Fruit fly (Drosophila melanogaster) whole organism, embryonic: ENCODE results near the gene mxt.

Experiments
- CG10209 ChIP-seq: fragments of 200-800 bp; sonication (Bioruptor generic); optimal IDR thresholded peaks from 3 replicates; lab custom pipeline; 2017; ENCODE audit warnings: missing biosample characterization, mild to moderate bottlenecking, missing genetic modification characterization, missing genetic modification reagents
- CG10274 ChIP-seq: fragments of 200-800 bp; sonication (Bioruptor generic); optimal IDR thresholded peaks from 3 replicates; lab custom pipeline; 2017; ENCODE audit warnings: missing biosample characterization, mild to moderate bottlenecking, missing genetic modification characterization
- CG11093 ChIP-seq: fragments of 200-800 bp; sonication (Bioruptor generic); IDR thresholded peaks from 3 replicates; pipeline ENCODE4 v1.3.6; 2022; ENCODE audit warnings: missing biosample characterization, missing genetic modification characterization
- CG11696 ChIP-seq: fragments of 200-800 bp; sonication (Bioruptor generic); IDR thresholded peaks from 2 replicates; pipeline ENCODE4 v1.3.6; 2022; ENCODE audit warnings: missing biosample characterization, missing genetic modification characterization
- CG12155 ChIP-seq: fragments of 200-800 bp; sonication (Bioruptor generic); optimal IDR thresholded peaks from 3 replicates; lab custom pipeline; 2016; ENCODE audit warnings: missing biosample characterization, missing genetic modification characterization
- CG12659 ChIP-seq: fragments of 200-800 bp; sonication (Bioruptor generic); optimal IDR thresholded peaks from 3 replicates; lab custom pipeline; 2017; ENCODE audit warnings: mild to moderate bottlenecking, missing biosample characterization, missing genetic modification reagents, missing genetic modification characterization
- CG1602 ChIP-seq: fragments of 200-800 bp; sonication (Bioruptor generic); optimal IDR thresholded peaks from 3 replicates; lab custom pipeline; 2016; ENCODE audit warnings: missing biosample characterization, missing genetic modification characterization
- CG17802 ChIP-seq: fragments of 200-800 bp; sonication (Bioruptor generic); optimal IDR thresholded peaks from 2 replicates; lab custom pipeline; 2018; ENCODE audit warnings: missing biosample characterization, mild to moderate bottlenecking, missing genetic modification characterization, moderate library complexity
- CG18011 ChIP-seq: fragments of 200-800 bp; sonication (Bioruptor generic); optimal IDR thresholded peaks from 2 replicates; lab custom pipeline; 2017; ENCODE audit warnings: missing biosample characterization, missing genetic modification characterization, mild to moderate bottlenecking, moderate library complexity, missing genotype
- CG1832 ChIP-seq: fragments of 200-800 bp; sonication (Bioruptor generic); optimal IDR thresholded peaks from 2 replicates; lab custom pipeline; 2017; ENCODE audit warnings: missing biosample characterization, mild to moderate bottlenecking, missing genetic modification characterization, inconsistent platforms
- CG30020 ChIP-seq: fragments of 200-800 bp; optimal IDR thresholded peaks from 2 replicates; lab custom pipeline; 2019; ENCODE audit warnings: missing biosample characterization, mild to moderate bottlenecking, missing genetic modification characterization, moderate library complexity
- CG4424 ChIP-seq: fragments of 200-800 bp; sonication (Bioruptor generic); optimal IDR thresholded peaks from 3 replicates; lab custom pipeline; 2016; ENCODE audit warnings: missing biosample characterization, missing genetic modification characterization
- CG6654 ChIP-seq: fragments of 200-800 bp; sonication (Bioruptor generic); optimal IDR thresholded peaks from 2 replicates; lab custom pipeline; 2017; ENCODE audit warnings: missing biosample characterization, mild to moderate bottlenecking, missing genetic modification characterization
- CG7786 ChIP-seq: fragments of 200-800 bp; sonication (Bioruptor generic); optimal IDR thresholded peaks from 2 replicates; lab custom pipeline; 2016; ENCODE audit warnings: missing biosample characterization, missing genetic modification characterization
- CG7963 ChIP-seq: fragments of 200-800 bp; sonication (Bioruptor generic); IDR thresholded peaks from 3 replicates; pipeline ENCODE4 v1.3.6; 2022; ENCODE audit warnings: missing biosample characterization, missing genetic modification characterization; ENCODE audit not compliant: partially characterized antibody
- CG8089 ChIP-seq: fragments of 200-800 bp; sonication (Bioruptor generic); optimal IDR thresholded peaks from 3 replicates; lab custom pipeline; 2016; ENCODE audit warnings: missing biosample characterization, missing genetic modification characterization
- D19B ChIP-seq: fragments of 200-800 bp; sonication (Bioruptor generic); optimal IDR thresholded peaks from 2 replicates; lab custom pipeline; 2017; ENCODE audit warnings: missing biosample characterization, mild to moderate bottlenecking, missing genetic modification characterization
- Dref ChIP-seq: fragments of 200-800 bp; sonication (Bioruptor generic); IDR thresholded peaks from 2 replicates; pipeline ENCODE4 v1.3.6; 2022; ENCODE audit warnings: missing biosample characterization, missing genetic modification characterization
- Ets65A ChIP-seq: fragments of 200-800 bp; sonication (Bioruptor generic); peaks from one replicate; lab custom pipeline; 2016; ENCODE audit warnings: missing biosample characterization, missing genetic modification characterization
- Fer1 ChIP-seq: fragments of 200-800 bp; sonication (Bioruptor generic); optimal IDR thresholded peaks from 2 replicates; lab custom pipeline; 2017; ENCODE audit warnings: missing biosample characterization, mild to moderate bottlenecking, missing genetic modification characterization
- Fer3 ChIP-seq: fragments of 200-800 bp; sonication (Bioruptor generic); optimal IDR thresholded peaks from 2 replicates; lab custom pipeline; 2018; ENCODE audit warnings: missing biosample characterization, mild to moderate bottlenecking, missing genetic modification characterization, moderate library complexity
- H15 ChIP-seq: fragments of 200-800 bp; sonication (Bioruptor generic); IDR thresholded peaks from 3 replicates; pipeline ENCODE4 v1.3.6; 2022; ENCODE audit warnings: missing biosample characterization, missing genetic modification characterization
- HLHmδ ChIP-seq: fragments of 200-800 bp; sonication (Bioruptor generic); optimal IDR thresholded peaks from 2 replicates; lab custom pipeline; 2018; ENCODE audit warnings: missing biosample characterization, mild to moderate bottlenecking, missing genetic modification characterization, moderate library complexity
- Hr39 ChIP-seq: fragments of >200 bp; optimal IDR thresholded peaks from 2 replicates; lab custom pipeline; 2017
- Hsf ChIP-seq: fragments of 200-800 bp; sonication (Bioruptor generic); optimal IDR thresholded peaks from 3 replicates; lab custom pipeline; 2016; ENCODE audit warnings: missing biosample characterization, missing genetic modification characterization
- Nf-YA ChIP-seq: fragments of 200-800 bp; sonication (Bioruptor generic); IDR thresholded peaks from 2 replicates; pipeline ENCODE4 v1.3.6; 2022; ENCODE audit warnings: missing biosample characterization, missing genetic modification characterization
- Nf-YB ChIP-seq: fragments of 200-800 bp; sonication (Bioruptor generic); optimal IDR thresholded peaks from 3 replicates; lab custom pipeline; 2019; ENCODE audit warnings: missing biosample characterization, mild to moderate bottlenecking, missing genetic modification characterization, moderate library complexity
- Oli ChIP-seq: fragments of 200-800 bp; sonication (Bioruptor generic); optimal IDR thresholded peaks from 2 replicates; lab custom pipeline; 2018; ENCODE audit warnings: missing biosample characterization, mild to moderate bottlenecking, missing genetic modification characterization, moderate library complexity
- Pdp1 ChIP-seq, 2 experiments: fragments of 200-800 bp; sonication (Bioruptor generic); optimal IDR thresholded peaks; 3 replicates each; lab custom pipeline; 2016; ENCODE audit warnings: missing biosample characterization in 2 of 2, missing genetic modification characterization in 2 of 2, mild to moderate bottlenecking in 1 of 2, moderate library complexity in 1 of 2
- Poxn ChIP-seq: fragments of 200-800 bp; sonication (Bioruptor generic); IDR thresholded peaks from 2 replicates; pipeline ENCODE4 v1.3.6; 2022; ENCODE audit warnings: missing biosample characterization, missing genetic modification characterization
- Taf1 ChIP-seq: fragments of 200-800 bp; sonication (Bioruptor generic); IDR thresholded peaks from 2 replicates; pipeline ENCODE4 v1.3.6; 2022; ENCODE audit warnings: missing biosample characterization, missing genetic modification characterization
- bowl ChIP-seq: fragments of 200-800 bp; sonication (Bioruptor generic); IDR thresholded peaks from 2 replicates; pipeline ENCODE4 v1.3.6; 2022; ENCODE audit warnings: missing biosample characterization, missing genetic modification characterization
- cato ChIP-seq: fragments of 200-800 bp; sonication (Bioruptor generic); optimal IDR thresholded peaks from 2 replicates; lab custom pipeline; 2016; ENCODE audit warnings: missing biosample characterization, missing genetic modification characterization, borderline replicate concordance
- chm ChIP-seq: fragments of 200-800 bp; sonication (Bioruptor generic); IDR thresholded peaks from 2 replicates; pipeline ENCODE4 v1.3.6; 2022; ENCODE audit warnings: missing biosample characterization, missing genetic modification characterization
- dm ChIP-seq: fragments of 200-800 bp; sonication (Bioruptor generic); optimal IDR thresholded peaks from 3 replicates; lab custom pipeline; 2016; ENCODE audit warnings: missing biosample characterization, missing genetic modification characterization
- ems ChIP-seq: fragments of 200-800 bp; sonication (Bioruptor generic); optimal IDR thresholded peaks from 3 replicates; lab custom pipeline; 2016; ENCODE audit warnings: missing biosample characterization, missing genetic modification characterization
- fd96Cb ChIP-seq: fragments of 200-800 bp; sonication (Bioruptor generic); optimal IDR thresholded peaks from 2 replicates; lab custom pipeline; 2018; ENCODE audit warnings: missing biosample characterization, mild to moderate bottlenecking, missing genetic modification characterization, moderate library complexity
- gce ChIP-seq: fragments of 200-800 bp; sonication (Bioruptor generic); IDR thresholded peaks from 3 replicates; pipeline ENCODE4 v1.3.6; 2022; ENCODE audit warnings: missing biosample characterization, missing genetic modification characterization
- grn ChIP-seq: fragments of 200-800 bp; sonication (Bioruptor generic); optimal IDR thresholded peaks from 3 replicates; lab custom pipeline; 2017; ENCODE audit warnings: missing biosample characterization, missing genetic modification characterization
- gsb-n ChIP-seq: fragments of 200-800 bp; sonication (Bioruptor generic); optimal IDR thresholded peaks from 3 replicates; lab custom pipeline; 2018; ENCODE audit warnings: missing biosample characterization, mild to moderate bottlenecking, missing genetic modification characterization
- gt ChIP-seq: fragments of 200-800 bp; sonication (Bioruptor generic); IDR thresholded peaks from 2 replicates; pipeline ENCODE4 v1.3.6; 2022; ENCODE audit warnings: missing biosample characterization, missing genetic modification characterization
- insv ChIP-seq, 2 experiments: fragments of 200-800 bp; sonication (Bioruptor generic); optimal IDR thresholded peaks; 3 replicates each; lab custom pipeline; 2016 to 2018; ENCODE audit warnings: missing biosample characterization in 2 of 2, missing genetic modification characterization in 2 of 2
- jing ChIP-seq: fragments of 200-800 bp; sonication (Bioruptor generic); optimal IDR thresholded peaks from 2 replicates; lab custom pipeline; 2018; ENCODE audit warnings: missing biosample characterization, mild to moderate bottlenecking, missing genetic modification characterization
- lmd ChIP-seq: fragments of 200-800 bp; sonication (Bioruptor generic); IDR thresholded peaks from 2 replicates; pipeline ENCODE4 v1.3.6; 2022; ENCODE audit warnings: missing biosample characterization, missing genetic modification characterization
- nerfin-1 ChIP-seq: fragments of 200-800 bp; sonication (Bioruptor generic); optimal IDR thresholded peaks from 3 replicates; lab custom pipeline; 2019; ENCODE audit warnings: missing biosample characterization, mild to moderate bottlenecking, missing genetic modification characterization, moderate library complexity
- oc ChIP-seq: fragments of 200-800 bp; sonication (Bioruptor generic); optimal IDR thresholded peaks from 2 replicates; lab custom pipeline; 2018; ENCODE audit warnings: missing biosample characterization, mild to moderate bottlenecking, missing genetic modification characterization, moderate library complexity
- sc ChIP-seq, 3 experiments: fragments of >200 bp in 2 of 3; fragments of 200-800 bp in 1 of 3; sonication (Bioruptor generic) in 1 of 3; optimal IDR thresholded peaks; 2 replicates in 2 of 3; 3 replicates in 1 of 3; lab custom pipeline; 2017; ENCODE audit warnings: mild to moderate bottlenecking in 1 of 3, missing biosample characterization in 1 of 3, missing genetic modification characterization in 1 of 3, missing genetic modification reagents in 1 of 3
- seq ChIP-seq: fragments of 200-800 bp; sonication (Bioruptor generic); IDR thresholded peaks from 2 replicates; pipeline ENCODE4 v1.3.6; 2022; ENCODE audit warnings: missing biosample characterization, missing genetic modification characterization
- sna ChIP-seq: fragments of 200-800 bp; sonication (Bioruptor generic); IDR thresholded peaks from 2 replicates; pipeline ENCODE4 v1.3.6; 2022; ENCODE audit warnings: missing biosample characterization, missing genetic modification characterization; ENCODE audit not compliant: partially characterized antibody
- tin ChIP-seq: fragments of 200-800 bp; sonication (Bioruptor generic); optimal IDR thresholded peaks from 3 replicates; lab custom pipeline; 2016; ENCODE audit warnings: missing biosample characterization, missing genetic modification characterization
- zen2 ChIP-seq: fragments of 200-800 bp; sonication (Bioruptor generic); IDR thresholded peaks from 3 replicates; pipeline ENCODE4 v1.3.6; 2022; ENCODE audit warnings: missing biosample characterization, missing genetic modification characterization; ENCODE audit not compliant: partially characterized antibody

Gene mxt

DNA sequence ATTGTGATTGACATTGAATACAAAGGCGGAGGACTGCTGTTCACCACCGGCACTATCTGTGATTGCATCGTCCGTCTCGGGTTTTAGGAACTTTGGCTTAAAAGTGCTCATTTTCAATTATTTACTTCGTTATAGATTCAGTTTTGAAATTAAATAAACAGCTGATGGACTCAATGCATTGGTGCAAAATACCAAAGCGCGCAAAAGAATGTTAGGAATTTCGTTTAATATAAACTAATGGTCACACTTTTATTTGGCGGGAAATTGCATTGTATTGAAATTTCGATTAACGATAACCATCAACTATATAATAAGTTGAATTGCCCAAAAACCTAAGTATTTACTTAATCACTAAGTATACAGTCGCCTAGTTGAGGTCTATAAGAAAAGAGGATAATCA lies 29.0 kb downstream of the mxt start, which contains the start of gene CG3225 (continued):
- TF ChIP-seq CG1602 (GFP tag; lab: Kevin White, UChicago) (no peak), CG1832 (GFP tag; lab: Kevin White, UChicago) (no peak), CG11696 (no peak), ems (GFP tag; lab: Kevin White, UChicago) (no peak), fd96Cb (tag; lab: Kevin White, UChicago) (no peak), sna (peak; percentile 31; the same call in 1 of the 2 replicates), chm (GFP tag; lab: Robert Waterston, UW) (no peak), jing (no peak), bowl (GFP tag; lab: Robert Waterston, UW) (no peak), Fer3 (tag; lab: Kevin White, UChicago) (no peak), seq (GFP tag; lab: Robert Waterston, UW) (no peak), oc (no peak), CG7786 (GFP tag; lab: Kevin White, UChicago) (no peak), CG7963 (GFP tag; lab: Robert Waterston, UW) (0 out of 3 replicates have a peak, but pooled peaks have one; percentile 43), sc (optimal IDR thresholded peaks at IDR 0.05; lab: Kevin White, UChicago) (no peak), sc (GFP tag; optimal IDR thresholded peaks at IDR 0.05; lab: Kevin White, UChicago) (no peak), dm (GFP tag; lab: Kevin White, UChicago) (no peak), gce (GFP tag; lab: Robert Waterston, UW) (no peak), Taf1 (GFP tag; lab: Robert Waterston, UW) (no peak), insv (GFP tag; optimal IDR thresholded peaks at IDR 0.05; lab: Kevin White, UChicago) (no peak), CG12155 (GFP tag; lab: Kevin White, UChicago) (no peak), Poxn (GFP tag; lab: Robert Waterston, UW) (no peak), CG30020 (tag; lab: Kevin White, UChicago) (no peak), Dref (GFP tag; lab: Robert Waterston, UW) (peak; percentile 66), gsb-n (tag; lab: Kevin White, UChicago) (no peak), CG12659 (GFP tag; lab: Kevin White, UChicago) (no peak), lmd (GFP tag; lab: Robert Waterston, UW) (no peak), HLHmδ (no peak), nerfin-1 (tag; lab: Kevin White, UChicago) (peak; percentile 14), CG6654 (GFP tag; lab: Kevin White, UChicago) (no peak), Oli (tag; lab: Kevin White, UChicago) (no peak), H15 (GFP tag; lab: Robert Waterston, UW) (no peak), CG17802 (tag; lab: Kevin White, UChicago) (no peak), CG10209 (GFP tag; lab: Kevin White, UChicago) (no peak), Fer1 (GFP tag; lab: Kevin White, UChicago) (no peak), CG18011 (GFP tag; lab: Kevin White, UChicago) (no peak), Ets65A (GFP tag; lab: Kevin White, UChicago) (no peak), Hsf (GFP tag; lab: Kevin White, UChicago) (no peak), Hr39 (lab: Kevin White, UChicago) (no peak), tin (no peak), zen2 (GFP tag; lab: Robert Waterston, UW) (no peak), Nf-YA (GFP tag; lab: Robert Waterston, UW) (no peak), cato (GFP tag; lab: Kevin White, UChicago) (no peak), gt (GFP tag; lab: Robert Waterston, UW) (no peak), CG8089 (GFP tag; lab: Kevin White, UChicago) (no peak), grn (GFP tag; lab: Kevin White, UChicago) (no peak), CG10274 (GFP tag; lab: Kevin White, UChicago) (no peak), Nf-YB (GFP tag; lab: Kevin White, UChicago) (no peak), CG11093 (GFP tag; lab: Robert Waterston, UW) (no peak), CG4424 (GFP tag; lab: Kevin White, UChicago) (no peak), D19B (GFP tag; lab: Kevin White, UChicago) (no peak), Pdp1 (GFP tag; optimal IDR thresholded peaks at IDR 0.05; lab: Kevin White, UChicago) (peak in 1 of 2 experiments; percentile 36)
